Fruit fly (Drosophila melanogaster) whole organism: Measurements from ENCODE around the gene CG32573.

Experiments used
- CG8478 ChIP-seq: fragments of >200 bp; optimal IDR thresholded peaks from 2 replicates; lab custom pipeline; 2018; ENCODE audit warnings: inconsistent platforms
- Dll ChIP-seq: fragments of >200 bp; optimal IDR thresholded peaks from 2 replicates; lab custom pipeline; 2017
- EcR ChIP-seq, 2 experiments: fragments of >200 bp; optimal IDR thresholded peaks; 2 replicates each; lab custom pipeline; 2017; ENCODE audit warnings: missing biosample characterization in 2 of 2, missing genetic modification characterization in 2 of 2, missing genetic modification reagents in 2 of 2
- pan ChIP-seq: fragments of >200 bp; optimal IDR thresholded peaks from 2 replicates; lab custom pipeline; 2017
- psq ChIP-seq: fragments of >200 bp; optimal IDR thresholded peaks from 2 replicates; lab custom pipeline; 2017
- usp ChIP-seq: fragments of >200 bp; optimal IDR thresholded peaks from 2 replicates; lab custom pipeline; 2017; ENCODE audit warnings: missing biosample characterization, missing genetic modification characterization, mixed read lengths

DNA sequence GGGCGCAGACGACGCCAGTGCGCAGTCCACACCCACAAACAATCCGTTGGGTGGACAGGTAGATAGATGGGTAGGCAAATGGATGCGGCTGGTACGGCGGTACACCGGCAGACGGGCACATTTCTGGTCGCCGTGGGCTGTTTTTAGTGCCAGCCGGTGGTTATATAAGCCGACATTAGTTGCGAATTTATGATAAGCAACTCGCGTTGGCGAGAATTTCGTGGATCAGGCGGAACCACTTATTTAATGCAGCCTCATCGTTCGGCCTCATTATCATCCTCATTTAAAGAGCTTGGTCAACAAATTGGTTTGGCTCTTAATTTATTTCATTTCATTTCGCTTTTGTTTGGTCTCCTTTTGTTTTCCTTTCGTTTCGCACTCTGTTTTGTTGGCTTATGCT, 32.5 kb upstream of the CG32573 start:
- no peak for TF ChIP-seq usp
- no peak for TF ChIP-seq pan (lab: Kevin White, UChicago)
- TF ChIP-seq Dll (lab: Kevin White, UChicago), result no peak
- no peak for TF ChIP-seq EcR (GFP tag; optimal IDR thresholded peaks at IDR 0.05; lab: Kevin White, UChicago)
- no peak for TF ChIP-seq CG8478 (lab: Kevin White, UChicago)
- TF ChIP-seq psq, result no peak
